Worm (Caenorhabditis elegans) whole organism, L2 larva: Measurements from ENCODE around the gene unc-8.

Experiments used
- blmp-1 ChIP-seq: sonication (generic microtip); optimal IDR thresholded peaks from 2 replicates; lab custom pipeline; 2017; ENCODE audit warnings: missing genetic modification characterization, mild to moderate bottlenecking, missing compliant biosample characterization, antibody characterized with exemption, moderate library complexity; ENCODE audit not compliant: insufficient read depth
- egl-27 ChIP-seq: sonication (generic microtip); optimal IDR thresholded peaks from 3 replicates; lab custom pipeline; 2017; ENCODE audit warnings: missing biosample characterization, missing genetic modification reagents, missing genetic modification characterization
- nhr-11 ChIP-seq: fragments of 150-350 bp; optimal IDR thresholded peaks from 2 replicates; lab custom pipeline; 2014; ENCODE audit warnings: missing biosample characterization, missing genetic modification characterization
- unc-62 ChIP-seq: fragments of 150-350 bp; optimal IDR thresholded peaks from 2 replicates; lab custom pipeline; 2014; ENCODE audit warnings: missing biosample characterization, missing genetic modification reagents, missing genetic modification characterization

DNA sequence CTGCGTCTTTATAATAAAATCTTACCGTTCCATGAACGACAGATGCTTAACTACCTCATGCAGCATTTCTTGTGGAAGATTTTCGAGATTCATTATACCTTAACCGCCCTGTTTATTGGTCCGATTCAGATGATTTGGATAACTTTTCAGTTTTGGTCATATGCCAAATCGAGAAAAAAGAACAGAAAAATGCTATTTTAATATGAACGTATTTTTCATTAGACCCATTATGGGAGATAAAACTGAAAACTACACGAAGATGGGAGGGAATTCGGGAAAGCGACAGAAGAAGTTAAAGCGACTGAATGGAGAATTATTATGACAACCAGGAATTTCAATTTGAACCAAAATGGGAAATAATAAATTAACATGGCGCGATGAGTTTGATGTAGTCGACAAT lies 30.1 kb downstream of the unc-8 start, which contains the start of gene R13A1.10:
- TF ChIP-seq unc-62 (GFP tag; lab: Kevin White, UChicago) (no peak), nhr-11 (no peak), egl-27 (tag; lab: Kevin White, UChicago) (no peak), blmp-1 (no peak)
